Fruit fly (Drosophila melanogaster) whole organism, embryonic: ENCODE measurements around the gene Gyc89Da.
A peak's percentile ranks its signal among the peaks of the same experiment; 100 is the strongest.

Experiments used
- Awh ChIP-seq: fragments of 200-800 bp; sonication (Bioruptor generic); IDR thresholded peaks from 2 replicates; pipeline ENCODE4, ENCODE4 v1.3.6; 2022; ENCODE audit warnings: missing biosample characterization, missing genetic modification characterization
- CG10209 ChIP-seq: fragments of 200-800 bp; sonication (Bioruptor generic); optimal IDR thresholded peaks from 3 replicates; lab custom pipeline; 2017; ENCODE audit warnings: missing biosample characterization, mild to moderate bottlenecking, missing genetic modification characterization, missing genetic modification reagents
- CG10431 ChIP-seq: fragments of 200-800 bp; sonication (Bioruptor generic); optimal IDR thresholded peaks from 3 replicates; lab custom pipeline; 2018; ENCODE audit warnings: missing biosample characterization, mild to moderate bottlenecking, missing genetic modification characterization
- CG11093 ChIP-seq: fragments of 200-800 bp; sonication (Bioruptor generic); IDR thresholded peaks from 3 replicates; pipeline ENCODE4 v1.3.6; 2022; ENCODE audit warnings: missing biosample characterization, missing genetic modification characterization
- CG11398 ChIP-seq: fragments of 200-800 bp; sonication (Bioruptor generic); optimal IDR thresholded peaks from 2 replicates; lab custom pipeline; 2016; ENCODE audit warnings: missing biosample characterization, missing genetic modification characterization
- CG12391 ChIP-seq: fragments of 200-800 bp; sonication (Bioruptor generic); optimal IDR thresholded peaks from 3 replicates; lab custom pipeline; 2018; ENCODE audit warnings: missing biosample characterization, mild to moderate bottlenecking, missing genetic modification characterization, moderate library complexity
- CG12744 ChIP-seq: fragments of 200-800 bp; sonication (Bioruptor generic); optimal IDR thresholded peaks from 2 replicates; lab custom pipeline; 2016; ENCODE audit warnings: missing biosample characterization, missing genetic modification characterization
- CG12942 ChIP-seq: fragments of 200-800 bp; sonication (Bioruptor generic); optimal IDR thresholded peaks from 3 replicates; lab custom pipeline; 2016; ENCODE audit warnings: missing biosample characterization, missing genetic modification characterization
- CG15011 ChIP-seq: fragments of 200-800 bp; sonication (Bioruptor generic); optimal IDR thresholded peaks from 3 replicates; lab custom pipeline; 2018; ENCODE audit warnings: missing biosample characterization, mild to moderate bottlenecking, missing genetic modification characterization
- CG15601 ChIP-seq: fragments of 200-800 bp; sonication (Bioruptor generic); optimal IDR thresholded peaks from 3 replicates; lab custom pipeline; 2019; ENCODE audit warnings: missing biosample characterization, mild to moderate bottlenecking, missing genetic modification characterization, moderate library complexity
- CG1603 ChIP-seq: fragments of 200-800 bp; sonication (Bioruptor generic); optimal IDR thresholded peaks from 2 replicates; lab custom pipeline; 2019; ENCODE audit warnings: missing biosample characterization, mild to moderate bottlenecking, missing genetic modification characterization, moderate library complexity
- CG1647 ChIP-seq: fragments of 200-800 bp; sonication (Bioruptor generic); optimal IDR thresholded peaks from 3 replicates; lab custom pipeline; 2016; ENCODE audit warnings: missing biosample characterization, missing genetic modification characterization
- CG16815 ChIP-seq: fragments of 200-800 bp; sonication (Bioruptor generic); optimal IDR thresholded peaks from 3 replicates; lab custom pipeline; 2017; ENCODE audit warnings: missing biosample characterization, mild to moderate bottlenecking, missing genetic modification characterization
- CG16863 ChIP-seq: fragments of 200-800 bp; sonication (Bioruptor generic); optimal IDR thresholded peaks from 3 replicates; lab custom pipeline; 2016; ENCODE audit warnings: missing biosample characterization, missing genetic modification characterization
- CG17186 ChIP-seq: fragments of 200-800 bp; sonication (Bioruptor generic); optimal IDR thresholded peaks from 3 replicates; lab custom pipeline; 2017; ENCODE audit warnings: missing biosample characterization, missing genetic modification reagents, missing genetic modification characterization
- CG17568 ChIP-seq: fragments of 200-800 bp; sonication (Bioruptor generic); optimal IDR thresholded peaks from 2 replicates; lab custom pipeline; 2018; ENCODE audit warnings: missing biosample characterization, mild to moderate bottlenecking, missing genetic modification characterization, moderate library complexity
- CG2116 ChIP-seq: fragments of 200-800 bp; sonication (Bioruptor generic); optimal IDR thresholded peaks from 3 replicates; lab custom pipeline; 2018; ENCODE audit warnings: missing biosample characterization, mild to moderate bottlenecking, missing genetic modification characterization
- CG2875 ChIP-seq: fragments of 200-800 bp; sonication (Bioruptor generic); optimal IDR thresholded peaks from 2 replicates; lab custom pipeline; 2017; ENCODE audit warnings: missing biosample characterization, mild to moderate bottlenecking, missing genetic modification characterization, missing genetic modification reagents
- CG3065 ChIP-seq: fragments of 200-800 bp; sonication (Bioruptor generic); optimal IDR thresholded peaks from 2 replicates; lab custom pipeline; 2016; ENCODE audit warnings: missing biosample characterization, missing genetic modification characterization
- CG31365 ChIP-seq: fragments of 200-800 bp; sonication (Bioruptor generic); optimal IDR thresholded peaks from 2 replicates; lab custom pipeline; 2018; ENCODE audit warnings: missing biosample characterization, mild to moderate bottlenecking, missing genetic modification characterization
- CG3995 ChIP-seq: fragments of 200-800 bp; sonication (Bioruptor generic); optimal IDR thresholded peaks from 3 replicates; lab custom pipeline; 2016; ENCODE audit warnings: missing biosample characterization, missing genetic modification characterization
- CG4360 ChIP-seq: fragments of 200-800 bp; sonication (Bioruptor generic); IDR thresholded peaks from 2 replicates; pipeline ENCODE4 v1.3.6; 2022; ENCODE audit warnings: missing biosample characterization, missing genetic modification characterization
- CG6175 ChIP-seq: fragments of 200-800 bp; sonication (Bioruptor generic); IDR thresholded peaks from 3 replicates; pipeline ENCODE4 v1.3.6; 2022; ENCODE audit warnings: missing biosample characterization, missing genetic modification characterization
- CG6654 ChIP-seq: fragments of 200-800 bp; sonication (Bioruptor generic); optimal IDR thresholded peaks from 2 replicates; lab custom pipeline; 2017; ENCODE audit warnings: missing biosample characterization, mild to moderate bottlenecking, missing genetic modification characterization
- CG7271 ChIP-seq: fragments of 200-800 bp; sonication (Bioruptor generic); optimal IDR thresholded peaks from 2 replicates; lab custom pipeline; 2018; ENCODE audit warnings: missing biosample characterization, mild to moderate bottlenecking, missing genetic modification characterization, moderate library complexity
- CG7987 ChIP-seq: fragments of 200-800 bp; sonication (Bioruptor generic); optimal IDR thresholded peaks from 2 replicates; lab custom pipeline; 2018; ENCODE audit warnings: missing biosample characterization, mild to moderate bottlenecking, missing genetic modification characterization, moderate library complexity
- Chrac-16 ChIP-seq: fragments of 200-800 bp; sonication (Bioruptor generic); optimal IDR thresholded peaks from 3 replicates; lab custom pipeline; 2016; ENCODE audit warnings: missing biosample characterization, missing genetic modification characterization
- D ChIP-seq, 2 experiments: fragments of 200-800 bp in 1 of 2; fragments of >200 bp in 1 of 2; sonication (Bioruptor generic) in 1 of 2; optimal IDR thresholded peaks; 2 replicates in 1 of 2; 3 replicates in 1 of 2; lab custom pipeline; 2017; ENCODE audit warnings: mild to moderate bottlenecking in 1 of 2, missing biosample characterization in 1 of 2, missing genetic modification characterization in 1 of 2, missing genetic modification reagents in 1 of 2
- Drgx ChIP-seq: fragments of 200-800 bp; sonication (Bioruptor generic); IDR thresholded peaks from 2 replicates; pipeline ENCODE4 v1.3.6; 2022; ENCODE audit warnings: missing biosample characterization, missing genetic modification characterization
- Kr ChIP-seq: fragments of 200-800 bp; sonication (Bioruptor generic); optimal IDR thresholded peaks from 2 replicates; lab custom pipeline; 2017; ENCODE audit warnings: missing biosample characterization, mild to moderate bottlenecking, missing genetic modification characterization
- Ptx1 ChIP-seq: fragments of 200-800 bp; sonication (Bioruptor generic); IDR thresholded peaks from 2 replicates; pipeline ENCODE4 v1.3.6; 2022; ENCODE audit warnings: missing biosample characterization, missing genetic modification characterization
- Sry-δ ChIP-seq: fragments of 200-800 bp; sonication (Bioruptor generic); optimal IDR thresholded peaks from 2 replicates; lab custom pipeline; 2016; ENCODE audit warnings: missing biosample characterization, missing genetic modification characterization
- al ChIP-seq: fragments of 200-800 bp; sonication (Bioruptor generic); IDR thresholded peaks from 2 replicates; pipeline ENCODE4 v1.3.6; 2022; ENCODE audit warnings: missing biosample characterization, missing genetic modification characterization
- az2 ChIP-seq: fragments of 200-800 bp; sonication (Bioruptor generic); optimal IDR thresholded peaks from 3 replicates; lab custom pipeline; 2016; ENCODE audit warnings: missing biosample characterization, missing genetic modification characterization
- bowl ChIP-seq: fragments of 200-800 bp; sonication (Bioruptor generic); IDR thresholded peaks from 2 replicates; pipeline ENCODE4 v1.3.6; 2022; ENCODE audit warnings: missing biosample characterization, missing genetic modification characterization
- bsh ChIP-seq, 2 experiments: fragments of 200-800 bp; sonication (Bioruptor generic); optimal IDR thresholded peaks; 2 replicates each; lab custom pipeline; 2017 to 2018; ENCODE audit warnings: mild to moderate bottlenecking in 2 of 2, missing biosample characterization in 2 of 2, missing genetic modification characterization in 2 of 2, moderate library complexity in 1 of 2
- chif ChIP-seq, 2 experiments: fragments of 200-800 bp; sonication (Bioruptor generic); optimal IDR thresholded peaks; 3 replicates each; lab custom pipeline; 2016; ENCODE audit warnings: missing biosample characterization in 2 of 2, missing genetic modification characterization in 2 of 2
- gro ChIP-seq: fragments of 200-800 bp; sonication (Bioruptor generic); optimal IDR thresholded peaks from 2 replicates; lab custom pipeline; 2016; ENCODE audit warnings: missing biosample characterization, missing genetic modification characterization
- her ChIP-seq: fragments of 200-800 bp; sonication (Bioruptor generic); optimal IDR thresholded peaks from 2 replicates; lab custom pipeline; 2016; ENCODE audit warnings: missing biosample characterization, missing genetic modification characterization
- hth ChIP-seq: fragments of >200 bp; optimal IDR thresholded peaks from 2 replicates; lab custom pipeline; 2017; ENCODE audit warnings: inconsistent platforms
- lilli ChIP-seq: fragments of 200-800 bp; sonication (Bioruptor generic); optimal IDR thresholded peaks from 3 replicates; lab custom pipeline; 2016; ENCODE audit warnings: missing biosample characterization, missing genetic modification characterization
- nerfin-1 ChIP-seq: fragments of 200-800 bp; sonication (Bioruptor generic); optimal IDR thresholded peaks from 3 replicates; lab custom pipeline; 2019; ENCODE audit warnings: missing biosample characterization, mild to moderate bottlenecking, missing genetic modification characterization, moderate library complexity
- odd ChIP-seq: fragments of 200-800 bp; sonication (Bioruptor generic); optimal IDR thresholded peaks from 2 replicates; lab custom pipeline; 2017; ENCODE audit warnings: missing biosample characterization, mild to moderate bottlenecking, missing genetic modification characterization
- org-1 ChIP-seq: fragments of 200-800 bp; sonication (Bioruptor generic); optimal IDR thresholded peaks from 2 replicates; lab custom pipeline; 2017; ENCODE audit warnings: missing biosample characterization, missing genetic modification characterization
- sisA ChIP-seq: fragments of 200-800 bp; sonication (Bioruptor generic); IDR thresholded peaks from 2 replicates; pipeline ENCODE4 v1.3.6; 2022; ENCODE audit warnings: missing biosample characterization, missing genetic modification characterization
- sob ChIP-seq: fragments of 200-800 bp; sonication (Bioruptor generic); IDR thresholded peaks from 2 replicates; pipeline ENCODE4 v1.3.6; 2022; ENCODE audit warnings: missing biosample characterization, missing genetic modification characterization
- tgo ChIP-seq: fragments of 200-800 bp; sonication (Bioruptor generic); IDR thresholded peaks from 3 replicates; pipeline ENCODE4 v1.3.6; 2022; ENCODE audit warnings: missing biosample characterization, missing genetic modification characterization
- tin ChIP-seq: fragments of 200-800 bp; sonication (Bioruptor generic); optimal IDR thresholded peaks from 3 replicates; lab custom pipeline; 2016; ENCODE audit warnings: missing biosample characterization, missing genetic modification characterization
- vfl ChIP-seq: fragments of 200-800 bp; sonication (Bioruptor generic); optimal IDR thresholded peaks from 2 replicates; lab custom pipeline; 2016; ENCODE audit warnings: missing biosample characterization, missing genetic modification characterization
- z ChIP-seq: fragments of 200-800 bp; sonication (Bioruptor generic); IDR thresholded peaks from 3 replicates; pipeline ENCODE4 v1.3.6; 2022; ENCODE audit warnings: missing biosample characterization, missing genetic modification characterization

Gene Gyc89Da

dm6 chr3R:16496209-16496608 lies 23.8 kb downstream of the Gyc89Da start (continued):
- no peak for TF ChIP-seq D (optimal IDR thresholded peaks at IDR 0.05; lab: Kevin White, UChicago)
- TF ChIP-seq D (GFP tag; optimal IDR thresholded peaks at IDR 0.05; lab: Kevin White, UChicago): peak; percentile 59
- peak; percentile 78 for TF ChIP-seq Drgx
- TF ChIP-seq CG11398 (GFP tag; lab: Kevin White, UChicago): no peak
- no peak for TF ChIP-seq bowl (GFP tag; lab: Robert Waterston, UW)
- no peak for TF ChIP-seq CG31365
- TF ChIP-seq CG2875 (GFP tag; lab: Kevin White, UChicago): peak; percentile 62

dm6 chr3R:16497379-16497778 lies 25.0 kb downstream of the Gyc89Da start:
- TF ChIP-seq CG16815 (GFP tag; lab: Kevin White, UChicago) (peak; percentile 56), sob (GFP tag; lab: Robert Waterston, UW) (peak; percentile 92), CG16863 (peak; percentile 66), Sry-δ (peak; percentile 21), CG1603 (peak; percentile 72), tin (peak; percentile 85), al (peak; percentile 71), odd (peak; percentile 70), CG15601 (peak; percentile 76), lilli (GFP tag; lab: Kevin White, UChicago) (peak; percentile 85), CG2875 (GFP tag; lab: Kevin White, UChicago) (peak; percentile 73), CG10431 (GFP tag; lab: Kevin White, UChicago) (peak; percentile 52), CG3995 (GFP tag; lab: Kevin White, UChicago) (peak; percentile 6), CG12942 (GFP tag; lab: Kevin White, UChicago) (peak; percentile 81), gro (GFP tag; lab: Kevin White, UChicago) (no peak), nerfin-1 (tag; lab: Kevin White, UChicago) (peak; percentile 63), hth (no peak), CG6654 (GFP tag; lab: Kevin White, UChicago) (peak; percentile 30), z (GFP tag; lab: Robert Waterston, UW) (no peak), CG17186 (GFP tag; lab: Kevin White, UChicago) (peak; percentile 2), Chrac-16 (peak; percentile 85), sisA (GFP tag; lab: Robert Waterston, UW) (peak; percentile 89), tgo (GFP tag; lab: Robert Waterston, UW) (peak; percentile 91), CG3065 (GFP tag; lab: Kevin White, UChicago) (peak; percentile 52), CG10209 (peak; percentile 86), chif (GFP tag; optimal IDR thresholded peaks at IDR 0.05; lab: Kevin White, UChicago) (peak; percentile 50 to 78), org-1 (peak; percentile 51), Kr (GFP tag; lab: Kevin White, UChicago) (no peak), Ptx1 (peak; percentile 92), CG12744 (GFP tag; lab: Kevin White, UChicago) (peak; percentile 57), vfl (GFP tag; lab: Kevin White, UChicago) (peak; percentile 45), CG2116 (GFP tag; lab: Kevin White, UChicago) (peak; percentile 58), CG1647 (GFP tag; lab: Kevin White, UChicago) (peak; percentile 69), Awh (GFP tag; lab: Robert Waterston, UW) (peak; percentile 83), az2 (GFP tag; lab: Kevin White, UChicago) (peak; percentile 88), bsh (GFP tag; optimal IDR thresholded peaks at IDR 0.05; lab: Kevin White, UChicago) (peak; percentile 45 to 86), CG11093 (GFP tag; lab: Robert Waterston, UW) (peak; percentile 68; the same call in 1 of the 3 replicates), CG6175 (GFP tag; lab: Robert Waterston, UW) (peak; percentile 86), CG7271 (peak; percentile 37), her (peak; percentile 72), CG15011 (GFP tag; lab: Kevin White, UChicago) (peak; percentile 12), CG12391 (peak; percentile 90), CG17568 (GFP tag; lab: Kevin White, UChicago) (peak; percentile 73), CG7987 (GFP tag; lab: Kevin White, UChicago) (peak; percentile 85), CG4360 (GFP tag; lab: Robert Waterston, UW) (peak; percentile 66)
